Fruit fly (Drosophila melanogaster) whole organism, pupa: ENCODE results near the gene CG10026.

ENCODE experiments used
- CG10348 ChIP-seq: fragments of 200-800 bp; sonication (Bioruptor generic); IDR thresholded peaks from 2 replicates; pipeline ENCODE4 v1.3.6; 2022; ENCODE audit warnings: missing biosample characterization, missing genetic modification characterization
- CG12605 ChIP-seq: fragments of 200-800 bp; sonication (Bioruptor generic); IDR thresholded peaks from 2 replicates; pipeline ENCODE4 v1.3.6; 2022; ENCODE audit warnings: missing biosample characterization, missing genetic modification characterization
- CG13204 ChIP-seq: fragments of 200-800 bp; sonication (Bioruptor generic); optimal IDR thresholded peaks from 2 replicates; lab custom pipeline; 2018; ENCODE audit warnings: missing biosample characterization, mild to moderate bottlenecking, missing genetic modification characterization, moderate library complexity
- CG14655 ChIP-seq: fragments of 200-800 bp; sonication (Bioruptor generic); optimal IDR thresholded peaks from 3 replicates; lab custom pipeline; 2017; ENCODE audit warnings: mild to moderate bottlenecking, missing biosample characterization, missing genetic modification reagents, missing genetic modification characterization
- CG15710 ChIP-seq: fragments of 200-800 bp; sonication (Bioruptor generic); optimal IDR thresholded peaks from 2 replicates; lab custom pipeline; 2018; ENCODE audit warnings: missing biosample characterization, mild to moderate bottlenecking, missing genetic modification characterization, moderate library complexity
- CG17806 ChIP-seq: fragments of 200-800 bp; sonication (Bioruptor generic); optimal IDR thresholded peaks from 2 replicates; lab custom pipeline; 2018; ENCODE audit warnings: missing biosample characterization, mild to moderate bottlenecking, missing genetic modification characterization, moderate library complexity
- CG32121 ChIP-seq: fragments of 200-800 bp; sonication (Bioruptor generic); IDR thresholded peaks from 2 replicates; pipeline ENCODE4 v1.3.6; 2022; ENCODE audit warnings: missing biosample characterization, missing genetic modification characterization
- CG34367 ChIP-seq: fragments of 200-800 bp; sonication (Bioruptor generic); optimal IDR thresholded peaks from 2 replicates; lab custom pipeline; 2018; ENCODE audit warnings: missing biosample characterization, mild to moderate bottlenecking, missing genetic modification characterization
- CG4496 ChIP-seq: fragments of 200-800 bp; sonication (Bioruptor generic); IDR thresholded peaks from 3 replicates; pipeline ENCODE4 v1.3.6; 2022; ENCODE audit warnings: missing biosample characterization, missing genetic modification characterization
- CG8159 ChIP-seq: fragments of 200-800 bp; sonication (Bioruptor generic); optimal IDR thresholded peaks from 3 replicates; lab custom pipeline; 2018; ENCODE audit warnings: missing biosample characterization, mild to moderate bottlenecking, missing genetic modification characterization, moderate library complexity
- CG8301 ChIP-seq: fragments of 200-800 bp; sonication (Bioruptor generic); optimal IDR thresholded peaks from 2 replicates; lab custom pipeline; 2018; ENCODE audit warnings: missing biosample characterization, mild to moderate bottlenecking, missing genetic modification characterization
- CG9948 ChIP-seq: fragments of 200-800 bp; sonication (Bioruptor generic); optimal IDR thresholded peaks from 2 replicates; lab custom pipeline; 2018; ENCODE audit warnings: missing biosample characterization, mild to moderate bottlenecking, missing genetic modification characterization, moderate library complexity
- D1 ChIP-seq: fragments of 200-800 bp; sonication (Bioruptor generic); optimal IDR thresholded peaks from 2 replicates; lab custom pipeline; 2018; ENCODE audit warnings: missing biosample characterization, mild to moderate bottlenecking, missing genetic modification characterization, moderate library complexity
- EcR ChIP-seq: fragments of 200-800 bp; sonication (Bioruptor generic); optimal IDR thresholded peaks from 3 replicates; lab custom pipeline; 2019; ENCODE audit warnings: missing biosample characterization, missing genetic modification characterization, mild to moderate bottlenecking, moderate library complexity, missing genetic modification reagents
- Ets98B ChIP-seq: fragments of 200-800 bp; sonication (Bioruptor generic); IDR thresholded peaks from 2 replicates; pipeline ENCODE4 v1.3.6; 2022; ENCODE audit warnings: missing biosample characterization, missing genetic modification characterization
- Pif1A ChIP-seq: fragments of 200-800 bp; sonication (Bioruptor generic); optimal IDR thresholded peaks from 3 replicates; lab custom pipeline; 2016; ENCODE audit warnings: missing biosample characterization, missing genetic modification characterization
- Pif1B ChIP-seq: fragments of 200-800 bp; sonication (Bioruptor generic); optimal IDR thresholded peaks from 3 replicates; lab custom pipeline; 2016; ENCODE audit warnings: missing biosample characterization, missing genetic modification characterization
- Snoo ChIP-seq: fragments of 200-800 bp; sonication (Bioruptor generic); optimal IDR thresholded peaks from 3 replicates; lab custom pipeline; 2017; ENCODE audit warnings: missing biosample characterization, mild to moderate bottlenecking, missing genetic modification characterization, inconsistent platforms
- fd96Ca ChIP-seq: fragments of 200-800 bp; sonication (Bioruptor generic); IDR thresholded peaks from 3 replicates; pipeline ENCODE4 v1.3.6; 2022; ENCODE audit warnings: missing biosample characterization, missing genetic modification characterization
- gl ChIP-seq: fragments of 200-800 bp; sonication (Bioruptor generic); optimal IDR thresholded peaks from 2 replicates; lab custom pipeline; 2018; ENCODE audit warnings: missing biosample characterization, mild to moderate bottlenecking, missing genetic modification characterization
- rn ChIP-seq: fragments of 200-800 bp; sonication (Bioruptor generic); IDR thresholded peaks from 2 replicates; pipeline ENCODE4 v1.3.6; 2022; ENCODE audit warnings: missing biosample characterization, missing genetic modification characterization

The CG10026 gene

dm6 chr2L:19462898-19463297, 8.8 kb downstream of the CG10026 start:
- TF ChIP-seq CG4496 (GFP tag; lab: Robert Waterston, UW) (peak; percentile 72; the same call in 2 of the 3 replicates), Ets98B (GFP tag; lab: Robert Waterston, UW) (peak; percentile 19; the same call in 1 of the 2 replicates), Pif1A (GFP tag; lab: Kevin White, UChicago) (no peak), EcR (no peak)

- TF ChIP-seq fd96Ca (no peak), CG14655 (GFP tag; lab: Kevin White, UChicago) (peak; percentile 70), Snoo (tag; lab: Kevin White, UChicago) (no peak), CG9948 (tag; lab: Kevin White, UChicago) (peak; percentile 23), CG12605 (GFP tag; lab: Robert Waterston, UW) (0 out of 2 replicates have a peak, but pooled peaks have one; percentile 7), CG8301 (tag; lab: Kevin White, UChicago) (peak; percentile 8), Pif1A (GFP tag; lab: Kevin White, UChicago) (peak; percentile 2)
These were observed 9.3 kb downstream of the CG10026 start for dm6 chr2L:19463405-19463804.

dm6 chr2L:19463824-19464317, 9.8 kb downstream of the CG10026 start, which contains the start of gene tj:
Gene tj, plus strand, starts transcription at chr2L:19464267.
- TF ChIP-seq CG32121 (GFP tag; lab: Robert Waterston, UW) (no peak), CG4496 (GFP tag; lab: Robert Waterston, UW) (peak; percentile 53; the same call in 1 of the 3 replicates), Ets98B (GFP tag; lab: Robert Waterston, UW) (no peak), fd96Ca (no peak), CG8301 (tag; lab: Kevin White, UChicago) (no peak)

dm6 chr2L:19469090-19469489, 15.0 kb downstream of the CG10026 start:
- TF ChIP-seq Ets98B (GFP tag; lab: Robert Waterston, UW) (no peak), CG8301 (tag; lab: Kevin White, UChicago) (no peak), CG8159 (tag; lab: Kevin White, UChicago) (no peak), CG15710 (tag; lab: Kevin White, UChicago) (no peak), Pif1B (no peak), CG34367 (tag; lab: Kevin White, UChicago) (no peak), CG12605 (GFP tag; lab: Robert Waterston, UW) (no peak), Pif1A (GFP tag; lab: Kevin White, UChicago) (no peak)

dm6 chr2L:19469751-19470150, 15.7 kb downstream of the CG10026 start:
- TF ChIP-seq CG10348 (no peak), CG8301 (tag; lab: Kevin White, UChicago) (no peak), CG8159 (tag; lab: Kevin White, UChicago) (peak; percentile 41), gl (tag; lab: Kevin White, UChicago) (no peak), fd96Ca (no peak), D1 (no peak)
- TF ChIP-seq, all 21 proteins: peak for 1

- TF ChIP-seq CG13204 (GFP tag; lab: Kevin White, UChicago): no peak
- no peak for TF ChIP-seq CG15710 (tag; lab: Kevin White, UChicago)
- no peak for TF ChIP-seq Snoo (tag; lab: Kevin White, UChicago)
- no peak for TF ChIP-seq CG8301 (tag; lab: Kevin White, UChicago)
- no peak for TF ChIP-seq CG8159 (tag; lab: Kevin White, UChicago)
- no peak for TF ChIP-seq CG4496 (GFP tag; lab: Robert Waterston, UW)
- TF ChIP-seq CG34367 (tag; lab: Kevin White, UChicago): no peak
- no peak for TF ChIP-seq Ets98B (GFP tag; lab: Robert Waterston, UW)
- TF ChIP-seq CG10348: no peak
- TF ChIP-seq Pif1B: no peak
- no peak for TF ChIP-seq D1
- TF ChIP-seq CG17806 (tag; lab: Kevin White, UChicago): no peak
- TF ChIP-seq EcR: no peak
- TF ChIP-seq CG12605 (GFP tag; lab: Robert Waterston, UW): no peak
- no peak for TF ChIP-seq fd96Ca
- no peak for TF ChIP-seq Pif1A (GFP tag; lab: Kevin White, UChicago)
- TF ChIP-seq CG14655 (GFP tag; lab: Kevin White, UChicago): no peak
- TF ChIP-seq CG9948 (tag; lab: Kevin White, UChicago): no peak
- TF ChIP-seq gl (tag; lab: Kevin White, UChicago): no peak
These were observed 18.2 kb downstream of the CG10026 start for dm6 chr2L:19472256-19472655.

- TF ChIP-seq rn: no peak
- no peak for TF ChIP-seq fd96Ca
- TF ChIP-seq CG9948 (tag; lab: Kevin White, UChicago): no peak
- no peak for TF ChIP-seq D1
- no peak for TF ChIP-seq CG13204 (GFP tag; lab: Kevin White, UChicago)
These were observed 19.4 kb downstream of the CG10026 start for dm6 chr2L:19473397-19474009.
